Worm (Caenorhabditis elegans) whole organism, L1 larva: Measurements from ENCODE around the gene H39E20.1.

Experiments used
- C04F5.9 ChIP-seq: sonication (generic microtip); optimal IDR thresholded peaks from 2 replicates; lab custom pipeline; 2016; ENCODE audit warnings: missing genetic modification characterization, missing compliant biosample characterization
- C16A3.4 ChIP-seq: fragments of 150-350 bp; optimal IDR thresholded peaks from 2 replicates; lab custom pipeline; 2014; ENCODE audit warnings: missing biosample characterization, missing genetic modification characterization
- alr-1 ChIP-seq: fragments of 200-800 bp; sonication (Bioruptor generic); optimal IDR thresholded peaks from 2 replicates; lab custom pipeline; 2018; ENCODE audit warnings: borderline replicate concordance, mild to moderate bottlenecking, missing genetic modification characterization, missing compliant biosample characterization
- ama-1 ChIP-seq: fragments of 150-350 bp; optimal IDR thresholded peaks from 2 replicates; lab custom pipeline; 2014
- blmp-1 ChIP-seq: fragments of 150-350 bp; optimal IDR thresholded peaks from 2 replicates; lab custom pipeline; 2014; ENCODE audit warnings: missing biosample characterization, missing genetic modification characterization
- ceh-63 ChIP-seq: fragments of 200-800 bp; sonication (Bioruptor generic); optimal IDR thresholded peaks from 2 replicates; lab custom pipeline; 2018; ENCODE audit warnings: mild to moderate bottlenecking, missing genetic modification characterization, missing compliant biosample characterization
- ceh-8 ChIP-seq: fragments of 200-800 bp; sonication (Bioruptor generic); optimal IDR thresholded peaks from 2 replicates; lab custom pipeline; 2018; ENCODE audit warnings: mild to moderate bottlenecking, missing genetic modification characterization, moderate library complexity, missing compliant biosample characterization
- ceh-90 ChIP-seq: sonication (generic microtip); optimal IDR thresholded peaks from 2 replicates; lab custom pipeline; 2016; ENCODE audit warnings: missing genetic modification characterization, missing compliant biosample characterization
- dsc-1 ChIP-seq: sonication (generic microtip); optimal IDR thresholded peaks from 2 replicates; lab custom pipeline; 2016; ENCODE audit warnings: mild to moderate bottlenecking, missing genetic modification characterization, missing compliant biosample characterization
- efl-1 ChIP-seq, 4 experiments: fragments of 150-350 bp; optimal IDR thresholded peaks in 3 of 4; peaks in 1 of 4; 1 replicate in 1 of 4; 2 replicates in 3 of 4; lab custom pipeline; 2014; ENCODE audit warnings: missing biosample characterization in 2 of 4, missing genetic modification characterization in 2 of 4, missing genetic modification reagents in 2 of 4
- egl-13 ChIP-seq: sonication (generic microtip); optimal IDR thresholded peaks from 2 replicates; lab custom pipeline; 2016; ENCODE audit warnings: missing genotype, missing genetic modification reagents, missing genetic modification characterization, missing compliant biosample characterization
- egl-27 ChIP-seq, 2 experiments: fragments of 150-350 bp in 1 of 2; sonication (generic microtip); optimal IDR thresholded peaks; 3 replicates each; lab custom pipeline; 2017 to 2018; ENCODE audit warnings: missing biosample characterization in 2 of 2, missing genetic modification characterization in 2 of 2, missing genetic modification reagents in 2 of 2
- elt-2 ChIP-seq: sonication (generic microtip); optimal IDR thresholded peaks from 2 replicates; lab custom pipeline; 2016; ENCODE audit warnings: missing genetic modification characterization, mild to moderate bottlenecking, inconsistent platforms, missing compliant biosample characterization, missing genetic modification reagents
- elt-3 ChIP-seq, 6 experiments: fragments of 150-350 bp in 1 of 6; sonication (generic microtip); optimal IDR thresholded peaks; 2 replicates each; lab custom pipeline; 2017 to 2018; ENCODE audit warnings: missing biosample characterization in 6 of 6, missing genetic modification characterization in 6 of 6, inconsistent platforms in 1 of 6
- fkh-10 ChIP-seq: sonication (generic microtip); optimal IDR thresholded peaks from 2 replicates; lab custom pipeline; 2017; ENCODE audit warnings: missing biosample characterization, missing genetic modification reagents, missing genetic modification characterization
- fkh-4 ChIP-seq: sonication (generic microtip); optimal IDR thresholded peaks from 2 replicates; lab custom pipeline; 2016; ENCODE audit warnings: missing compliant biosample characterization, missing genetic modification characterization, borderline replicate concordance
- fkh-8 ChIP-seq: sonication (generic microtip); optimal IDR thresholded peaks from 2 replicates; lab custom pipeline; 2016; ENCODE audit warnings: mild to moderate bottlenecking, missing genetic modification characterization, missing compliant biosample characterization
- fos-1 ChIP-seq: fragments of 150-350 bp; optimal IDR thresholded peaks from 2 replicates; lab custom pipeline; 2014; ENCODE audit warnings: missing biosample characterization, missing genetic modification characterization
- grh-1 ChIP-seq: fragments of 200-800 bp; sonication (Bioruptor generic); IDR thresholded peaks from 2 replicates; pipeline ENCODE4 v1.3.6; 2022; ENCODE audit warnings: missing genetic modification reagents, missing genetic modification characterization, missing compliant biosample characterization
- irx-1 ChIP-seq: sonication (generic microtip); optimal IDR thresholded peaks from 2 replicates; lab custom pipeline; 2016; ENCODE audit warnings: missing genetic modification characterization, missing compliant biosample characterization
- isw-1 ChIP-seq: fragments of 200-800 bp; sonication (Bioruptor generic); IDR thresholded peaks from 2 replicates; pipeline ENCODE4 v1.3.6; 2022; ENCODE audit warnings: missing genetic modification characterization, missing compliant biosample characterization
- jun-1 ChIP-seq: fragments of 150-350 bp; optimal IDR thresholded peaks from 2 replicates; lab custom pipeline; 2014; ENCODE audit warnings: missing biosample characterization, missing genetic modification reagents, missing genetic modification characterization
- lin-13 ChIP-seq: fragments of 150-350 bp; optimal IDR thresholded peaks from 2 replicates; lab custom pipeline; 2014; ENCODE audit warnings: missing biosample characterization, missing genetic modification reagents, missing genetic modification characterization
- lin-14 ChIP-seq: fragments of 200-800 bp; sonication (Bioruptor generic); optimal IDR thresholded peaks from 2 replicates; lab custom pipeline; 2018; ENCODE audit warnings: mild to moderate bottlenecking, missing genetic modification characterization, moderate library complexity, missing compliant biosample characterization
- lin-15B ChIP-seq: fragments of 150-350 bp; sonication (generic microtip); optimal IDR thresholded peaks from 3 replicates; lab custom pipeline; 2014; ENCODE audit warnings: missing biosample characterization, missing genetic modification characterization
- lin-35 ChIP-seq, 2 experiments: fragments of 150-350 bp; optimal IDR thresholded peaks; 2 replicates each; lab custom pipeline; 2014; ENCODE audit warnings: missing biosample characterization in 2 of 2, missing genetic modification characterization in 2 of 2, missing genetic modification reagents in 2 of 2
- lir-3 ChIP-seq: sonication (generic microtip); optimal IDR thresholded peaks from 2 replicates; lab custom pipeline; 2016; ENCODE audit warnings: mild to moderate bottlenecking, missing genetic modification characterization, moderate library complexity, missing compliant biosample characterization; ENCODE audit not compliant: poor library complexity
- lsy-2 ChIP-seq, 2 experiments: fragments of 150-350 bp; optimal IDR thresholded peaks; 2 replicates each; lab custom pipeline; 2014; ENCODE audit warnings: missing biosample characterization in 2 of 2, missing genetic modification characterization in 2 of 2
- mdl-1 ChIP-seq, 2 experiments: fragments of 150-350 bp; optimal IDR thresholded peaks; 2 replicates each; lab custom pipeline; 2014 to 2017; ENCODE audit warnings: missing biosample characterization in 2 of 2, missing genetic modification characterization in 2 of 2, inconsistent platforms in 1 of 2
- mef-2 ChIP-seq: fragments of 150-350 bp; optimal IDR thresholded peaks from 2 replicates; lab custom pipeline; 2014; ENCODE audit warnings: missing biosample characterization, missing genetic modification characterization
- mep-1 ChIP-seq: fragments of 150-350 bp; optimal IDR thresholded peaks from 2 replicates; lab custom pipeline; 2014; ENCODE audit warnings: missing biosample characterization, missing genetic modification characterization
- nhr-12 ChIP-seq: sonication (generic microtip); optimal IDR thresholded peaks from 2 replicates; lab custom pipeline; 2017; ENCODE audit warnings: missing biosample characterization, missing genetic modification characterization
- nhr-19 ChIP-seq: fragments of 200-800 bp; sonication (Bioruptor generic); conservative IDR thresholded peaks from 2 replicates; pipeline ENCODE4 v1.3.6; 2022; ENCODE audit warnings: missing genetic modification characterization, missing compliant biosample characterization
- nhr-20 ChIP-seq: sonication (generic microtip); optimal IDR thresholded peaks from 2 replicates; lab custom pipeline; 2016; ENCODE audit warnings: mild to moderate bottlenecking, missing genetic modification characterization, missing compliant biosample characterization
- nhr-237 ChIP-seq: fragments of 150-350 bp; optimal IDR thresholded peaks from 2 replicates; lab custom pipeline; 2014; ENCODE audit warnings: missing biosample characterization, missing genetic modification characterization
- nhr-28 ChIP-seq: fragments of 150-350 bp; optimal IDR thresholded peaks from 2 replicates; lab custom pipeline; 2014; ENCODE audit warnings: missing biosample characterization, missing genetic modification characterization
- nhr-47 ChIP-seq: sonication (generic microtip); optimal IDR thresholded peaks from 2 replicates; lab custom pipeline; 2016; ENCODE audit warnings: mild to moderate bottlenecking, missing genetic modification characterization, moderate library complexity, missing compliant biosample characterization
- nhr-71 ChIP-seq: sonication (generic microtip); optimal IDR thresholded peaks from 2 replicates; lab custom pipeline; 2016; ENCODE audit warnings: mild to moderate bottlenecking, missing genetic modification characterization, moderate library complexity, missing compliant biosample characterization
- nhr-76 ChIP-seq: sonication (generic microtip); optimal IDR thresholded peaks from 2 replicates; lab custom pipeline; 2017; ENCODE audit warnings: missing biosample characterization, missing genetic modification characterization
- nhr-84 ChIP-seq: sonication (generic microtip); optimal IDR thresholded peaks from 2 replicates; lab custom pipeline; 2017; ENCODE audit warnings: missing biosample characterization, missing genetic modification characterization
- skn-1 ChIP-seq: fragments of 150-350 bp; optimal IDR thresholded peaks from 2 replicates; lab custom pipeline; 2014; ENCODE audit warnings: missing biosample characterization, missing genetic modification characterization
- snu-23 ChIP-seq: sonication (generic microtip); optimal IDR thresholded peaks from 2 replicates; lab custom pipeline; 2016; ENCODE audit warnings: missing genetic modification characterization, missing compliant biosample characterization
- sox-4 ChIP-seq: sonication (generic microtip); optimal IDR thresholded peaks from 2 replicates; lab custom pipeline; 2016; ENCODE audit warnings: missing genetic modification characterization, missing compliant biosample characterization
- tlp-1 ChIP-seq: fragments of 150-350 bp; optimal IDR thresholded peaks from 2 replicates; lab custom pipeline; 2014; ENCODE audit warnings: missing biosample characterization, missing genetic modification characterization
- unc-30 ChIP-seq: sonication (generic microtip); optimal IDR thresholded peaks from 2 replicates; lab custom pipeline; 2017; ENCODE audit warnings: missing biosample characterization, missing genetic modification characterization
- unc-62 ChIP-seq: fragments of 150-350 bp; optimal IDR thresholded peaks from 2 replicates; lab custom pipeline; 2014; ENCODE audit warnings: missing biosample characterization, missing genetic modification reagents, missing genetic modification characterization
- vab-15 ChIP-seq: sonication (generic microtip); optimal IDR thresholded peaks from 2 replicates; lab custom pipeline; 2017; ENCODE audit warnings: missing genotype, mild to moderate bottlenecking, missing genetic modification characterization, missing compliant biosample characterization
- zag-1 ChIP-seq: fragments of 150-350 bp; optimal IDR thresholded peaks from 2 replicates; lab custom pipeline; 2014; ENCODE audit warnings: missing biosample characterization, missing genetic modification characterization
- ztf-4 ChIP-seq: fragments of 150-350 bp; optimal IDR thresholded peaks from 2 replicates; lab custom pipeline; 2014; ENCODE audit warnings: missing biosample characterization, missing genetic modification characterization

Gene H39E20.1

ce11 chrX:1397516-1397915, at the start of gene H39E20.1:
H39E20.1 (minus strand) TSS chrX:1397616.
- TF ChIP-seq egl-27 (tag; optimal IDR thresholded peaks at IDR 0.05; lab: Kevin White, UChicago) (no peak), lin-14 (GFP tag; lab: Kevin White, UChicago) (no peak)

DNA sequence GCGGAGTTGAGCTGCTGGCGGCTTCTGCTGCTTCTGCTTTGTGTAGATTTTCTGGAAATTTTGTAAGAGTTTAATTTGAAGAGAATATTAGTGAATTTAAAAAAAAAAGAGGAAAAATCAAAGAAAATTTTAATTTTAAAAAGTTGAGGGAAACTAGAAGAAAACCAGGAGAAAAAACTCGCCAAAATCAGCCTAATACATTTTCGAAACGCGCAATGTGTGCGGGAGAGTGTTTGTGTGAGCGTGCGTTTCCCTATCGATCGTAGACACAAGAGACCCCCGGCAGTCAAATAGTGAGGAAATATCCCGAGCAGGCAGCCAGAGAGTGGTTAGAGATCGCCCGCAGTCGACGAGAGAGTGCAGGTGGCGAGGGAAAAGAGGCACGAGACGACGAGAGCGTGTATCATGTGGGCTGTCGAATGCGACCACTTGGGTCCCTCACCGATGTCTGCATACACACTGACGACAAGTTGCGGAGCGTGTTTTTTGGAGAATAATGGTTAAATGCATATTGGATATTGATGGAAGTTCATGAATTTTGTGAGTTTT, 49.3 kb upstream of the H39E20.1 start, which contains the start of gene zfp-3:
Gene zfp-3 (minus strand): TSS at position 51 of the 549 bp plus-strand sequence.
- TF ChIP-seq blmp-1 (tag; lab: Kevin White, UChicago), result peak; percentile 61
- TF ChIP-seq C04F5.9, result peak; percentile 72
- TF ChIP-seq lir-3 (tag; lab: Kevin White, UChicago), result peak; percentile 89
- peak; percentile 85 to 96 for TF ChIP-seq efl-1 (optimal IDR thresholded peaks at IDR 0.05; lab: Kevin White, UChicago)
- peak; percentile 66 to 97 for TF ChIP-seq efl-1 (GFP tag; optimal IDR thresholded peaks at IDR 0.05 in 1 of 2; lab: Kevin White, UChicago)
- TF ChIP-seq nhr-76, result no peak
- no peak for TF ChIP-seq alr-1
- TF ChIP-seq mef-2, result peak; percentile 78
- peak; percentile 97 for TF ChIP-seq nhr-47 (tag; lab: Kevin White, UChicago)
- TF ChIP-seq lin-35 (GFP tag; optimal IDR thresholded peaks at IDR 0.05; lab: Kevin White, UChicago), result peak; percentile 86 to 90
- TF ChIP-seq fkh-4 (tag; lab: Kevin White, UChicago), result peak; percentile 35
- TF ChIP-seq nhr-19 (GFP tag; lab: Robert Waterston, UW), result peak; percentile 94
- TF ChIP-seq fos-1 (tag; lab: Kevin White, UChicago), result peak; percentile 95
- peak in 3 of 6 experiments; percentile 26 to 88 (median 82) for TF ChIP-seq elt-3 (tag; optimal IDR thresholded peaks at IDR 0.05; lab: Kevin White, UChicago)
- TF ChIP-seq skn-1, result peak; percentile 99
- TF ChIP-seq lin-15B (tag; lab: Kevin White, UChicago), result peak; percentile 41
- peak; percentile 88 for TF ChIP-seq irx-1 (tag; lab: Kevin White, UChicago)
- TF ChIP-seq snu-23 (GFP tag; lab: Kevin White, UChicago), result peak; percentile 99
- TF ChIP-seq zag-1 (tag; lab: Kevin White, UChicago), result peak; percentile 42
- peak; percentile 95 for TF ChIP-seq dsc-1 (tag; lab: Kevin White, UChicago)
- TF ChIP-seq ama-1 (lab: Kevin White, UChicago), result peak; percentile 58
- peak; percentile 99 for TF ChIP-seq lin-14 (GFP tag; lab: Kevin White, UChicago)
- TF ChIP-seq unc-30 (tag; lab: Kevin White, UChicago), result no peak
- no peak for TF ChIP-seq ceh-90 (tag; lab: Kevin White, UChicago)
- peak; percentile 91 for TF ChIP-seq egl-13 (tag; lab: Kevin White, UChicago)
- peak; percentile 88 for TF ChIP-seq ceh-8 (GFP tag; lab: Kevin White, UChicago)
- no peak for TF ChIP-seq ceh-63
- peak; percentile 36 to 90 for TF ChIP-seq egl-27 (tag; optimal IDR thresholded peaks at IDR 0.05; lab: Kevin White, UChicago)
- TF ChIP-seq nhr-71 (tag; lab: Kevin White, UChicago), result peak; percentile 99
- TF ChIP-seq ztf-4 (tag; lab: Kevin White, UChicago), result peak; percentile 97
- TF ChIP-seq lin-13 (GFP tag; lab: Kevin White, UChicago), result peak; percentile 93
- peak; percentile 99 for TF ChIP-seq nhr-20 (tag; lab: Kevin White, UChicago)
- TF ChIP-seq mdl-1 (tag; optimal IDR thresholded peaks at IDR 0.05; lab: Kevin White, UChicago), result peak; percentile 87 to 98
- TF ChIP-seq fkh-8 (tag; lab: Kevin White, UChicago), result peak; percentile 98
- peak; percentile 5 for TF ChIP-seq nhr-12 (tag; lab: Kevin White, UChicago)
- peak; percentile 82 for TF ChIP-seq elt-2 (tag; lab: Kevin White, UChicago)
- peak; percentile 89 to 93 for TF ChIP-seq lsy-2 (tag; optimal IDR thresholded peaks at IDR 0.05; lab: Kevin White, UChicago)
- peak; percentile 96 for TF ChIP-seq jun-1 (tag; lab: Kevin White, UChicago)
- peak; percentile 81 for TF ChIP-seq nhr-237 (tag; lab: Kevin White, UChicago)
- no peak for TF ChIP-seq tlp-1 (tag; lab: Kevin White, UChicago)
- peak; percentile 95 for TF ChIP-seq mep-1
- TF ChIP-seq sox-4 (tag; lab: Kevin White, UChicago), result peak; percentile 85
- TF ChIP-seq vab-15 (tag; lab: Kevin White, UChicago), result peak; percentile 58
- peak; percentile 91 for TF ChIP-seq isw-1 (GFP tag; lab: Robert Waterston, UW)
- peak; percentile 92 for TF ChIP-seq C16A3.4
- no peak for TF ChIP-seq nhr-84 (tag; lab: Kevin White, UChicago)
- peak; percentile 91 for TF ChIP-seq grh-1
- no peak for TF ChIP-seq nhr-28 (tag; lab: Kevin White, UChicago)
- peak; percentile 86 for TF ChIP-seq fkh-10 (GFP tag; lab: Kevin White, UChicago)
- peak; percentile 59 for TF ChIP-seq unc-62
